Worm (Caenorhabditis elegans) whole organism, midembryonic: ENCODE data around the gene F46C8.8.

Experiments used
- T22C8.4 ChIP-seq: fragments of 200-800 bp; sonication (Bioruptor generic); IDR thresholded peaks from 2 replicates; pipeline ENCODE4 v1.3.6; 2022; ENCODE audit warnings: missing genetic modification characterization, missing compliant biosample characterization
- cog-1 ChIP-seq: sonication (generic microtip); optimal IDR thresholded peaks from 2 replicates; lab custom pipeline; 2016; ENCODE audit warnings: missing genetic modification characterization, missing compliant biosample characterization
- flt-1 ChIP-seq: fragments of 200-800 bp; sonication (Bioruptor generic); IDR thresholded peaks from 2 replicates; pipeline ENCODE4 v1.3.6; 2022; ENCODE audit warnings: missing genetic modification characterization, missing compliant biosample characterization
- klf-2 ChIP-seq: fragments of 200-800 bp; sonication (Bioruptor generic); conservative IDR thresholded peaks from 2 replicates; pipeline ENCODE4 v1.3.6; 2022; ENCODE audit warnings: missing genetic modification reagents, missing genetic modification characterization, missing compliant biosample characterization
- med-1 ChIP-seq: sonication (generic microtip); optimal IDR thresholded peaks from 2 replicates; lab custom pipeline; 2017; ENCODE audit warnings: missing genetic modification characterization, mild to moderate bottlenecking, missing compliant biosample characterization, antibody characterized with exemption, missing genetic modification reagents; ENCODE audit not compliant: insufficient read depth
- ref-1 ChIP-seq: fragments of 200-800 bp; sonication (Bioruptor generic); conservative IDR thresholded peaks from 2 replicates; pipeline ENCODE4 v1.3.6; 2022; ENCODE audit warnings: missing genetic modification reagents, missing genetic modification characterization, missing compliant biosample characterization
- tab-1 ChIP-seq: fragments of 200-800 bp; sonication (Bioruptor generic); IDR thresholded peaks from 2 replicates; pipeline ENCODE4 v1.3.6; 2022; ENCODE audit warnings: missing genetic modification characterization, missing compliant biosample characterization
- ztf-23 ChIP-seq: fragments of 200-800 bp; sonication (Bioruptor generic); IDR thresholded peaks from 2 replicates; pipeline ENCODE4 v1.3.6; 2022; ENCODE audit warnings: missing genetic modification reagents, missing genetic modification characterization, missing compliant biosample characterization
- ztf-29 ChIP-seq: fragments of 200-800 bp; sonication (Bioruptor generic); IDR thresholded peaks from 2 replicates; pipeline ENCODE4 v1.3.6; 2022; ENCODE audit warnings: missing genetic modification reagents, missing genetic modification characterization, missing compliant biosample characterization

ce11 chrX:7536869-7537268 lies 17.4 kb downstream of the F46C8.8 start:
- TF ChIP-seq tab-1 (no peak), klf-2 (GFP tag; lab: Robert Waterston, UW) (no peak), ztf-23 (GFP tag; lab: Robert Waterston, UW) (no peak), ref-1 (GFP tag; lab: Robert Waterston, UW) (no peak), T22C8.4 (GFP tag; lab: Robert Waterston, UW) (no peak), flt-1 (GFP tag; lab: Robert Waterston, UW) (no peak), med-1 (GFP tag; lab: Kevin White, UChicago) (no peak), ztf-29 (GFP tag; lab: Robert Waterston, UW) (no peak; the same call in 1 of the 2 replicates), cog-1 (tag; lab: Kevin White, UChicago) (no peak)
